Worm (Caenorhabditis elegans) whole organism, mixed stage, embryonic: ENCODE results near the gene clec-54.

Experiments
- ham-2 ChIP-seq: fragments of 200-800 bp; sonication (Bioruptor generic); optimal IDR thresholded peaks from 2 replicates; lab custom pipeline; 2018; ENCODE audit warnings: mild to moderate bottlenecking, missing genetic modification characterization, missing compliant biosample characterization
- lin-13 ChIP-seq: fragments of 150-350 bp; optimal IDR thresholded peaks from 2 replicates; lab custom pipeline; 2014; ENCODE audit warnings: missing biosample characterization, missing genetic modification characterization
- mab-5 ChIP-seq: fragments of 150-350 bp; optimal IDR thresholded peaks from 2 replicates; lab custom pipeline; 2014; ENCODE audit warnings: missing biosample characterization, missing genetic modification characterization
- nhr-237 ChIP-seq: fragments of 150-350 bp; optimal IDR thresholded peaks from 2 replicates; lab custom pipeline; 2014; ENCODE audit warnings: missing biosample characterization, missing genetic modification characterization
- nhr-76 ChIP-seq: sonication (generic microtip); optimal IDR thresholded peaks from 2 replicates; lab custom pipeline; 2017; ENCODE audit warnings: missing biosample characterization, missing genetic modification characterization
- snpc-4 ChIP-seq: fragments of 150-350 bp; optimal IDR thresholded peaks from 2 replicates; lab custom pipeline; 2014; ENCODE audit warnings: missing biosample characterization, missing genetic modification characterization

DNA sequence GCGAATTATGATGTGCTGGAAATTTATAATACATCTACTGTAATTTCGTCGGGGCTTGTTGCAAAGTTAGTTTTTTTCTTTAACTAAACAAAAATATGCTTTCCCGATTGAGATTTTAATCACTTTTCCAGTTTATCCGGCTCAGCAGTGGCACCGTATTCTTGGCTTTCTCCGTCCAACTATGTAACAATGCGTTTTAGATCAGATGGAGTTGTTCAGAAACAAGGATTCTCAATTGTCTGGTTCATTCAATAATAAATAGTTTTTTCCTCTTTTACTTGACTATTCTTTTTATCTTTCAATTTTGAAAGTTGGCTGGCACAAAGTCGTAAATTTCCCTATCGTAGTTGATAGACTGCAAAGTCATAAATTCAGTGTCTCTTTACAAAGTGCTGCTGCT, 2.6 kb upstream of the clec-54 start, which contains the start of gene clec-56:
- TF ChIP-seq nhr-237 (no peak), ham-2 (GFP tag; lab: Kevin White, UChicago) (no peak), snpc-4 (tag; lab: Kevin White, UChicago) (no peak), nhr-76 (tag; lab: Kevin White, UChicago) (no peak), mab-5 (tag; lab: Kevin White, UChicago) (no peak), lin-13 (no peak)
